Worm (Caenorhabditis elegans) whole organism, young adult: ENCODE results near the gene T13A10.2.

Experiments
- rec-8 ChIP-seq, 2 experiments: sonication (generic microtip); optimal IDR thresholded peaks; 2 replicates each; lab custom pipeline; 2016; ENCODE audit warnings: mild to moderate bottlenecking in 2 of 2, missing genetic modification characterization in 2 of 2, missing genetic modification reagents in 2 of 2, missing genotype in 2 of 2, missing biosample characterization in 1 of 2, missing compliant biosample characterization in 1 of 2, moderate library complexity in 1 of 2
- tbx-9 ChIP-seq: sonication (generic microtip); optimal IDR thresholded peaks from 2 replicates; lab custom pipeline; 2016; ENCODE audit warnings: borderline replicate concordance, missing genetic modification characterization, inconsistent platforms, missing compliant biosample characterization

ce11 chrIV:6258967-6259366 lies 5.9 kb downstream of the T13A10.2 start:
- TF ChIP-seq tbx-9 (tag; lab: Kevin White, UChicago) (no peak), rec-8 (tag; optimal IDR thresholded peaks at IDR 0.05; lab: Kevin White, UChicago) (no peak)
